Fruit fly (Drosophila melanogaster) whole organism, pupa: ENCODE results near the gene ND-13A.

ENCODE experiments used
- CG10348 ChIP-seq: fragments of 200-800 bp; sonication (Bioruptor generic); IDR thresholded peaks from 2 replicates; pipeline ENCODE4 v1.3.6; 2022; ENCODE audit warnings: missing biosample characterization, missing genetic modification characterization
- CG12605 ChIP-seq: fragments of 200-800 bp; sonication (Bioruptor generic); IDR thresholded peaks from 2 replicates; pipeline ENCODE4 v1.3.6; 2022; ENCODE audit warnings: missing biosample characterization, missing genetic modification characterization
- CG13204 ChIP-seq: fragments of 200-800 bp; sonication (Bioruptor generic); optimal IDR thresholded peaks from 2 replicates; lab custom pipeline; 2018; ENCODE audit warnings: missing biosample characterization, mild to moderate bottlenecking, missing genetic modification characterization, moderate library complexity
- CG14655 ChIP-seq: fragments of 200-800 bp; sonication (Bioruptor generic); optimal IDR thresholded peaks from 3 replicates; lab custom pipeline; 2017; ENCODE audit warnings: mild to moderate bottlenecking, missing biosample characterization, missing genetic modification reagents, missing genetic modification characterization
- CG15710 ChIP-seq: fragments of 200-800 bp; sonication (Bioruptor generic); optimal IDR thresholded peaks from 2 replicates; lab custom pipeline; 2018; ENCODE audit warnings: missing biosample characterization, mild to moderate bottlenecking, missing genetic modification characterization, moderate library complexity
- CG17806 ChIP-seq: fragments of 200-800 bp; sonication (Bioruptor generic); optimal IDR thresholded peaks from 2 replicates; lab custom pipeline; 2018; ENCODE audit warnings: missing biosample characterization, mild to moderate bottlenecking, missing genetic modification characterization, moderate library complexity
- CG32121 ChIP-seq: fragments of 200-800 bp; sonication (Bioruptor generic); IDR thresholded peaks from 2 replicates; pipeline ENCODE4 v1.3.6; 2022; ENCODE audit warnings: missing biosample characterization, missing genetic modification characterization
- CG34367 ChIP-seq: fragments of 200-800 bp; sonication (Bioruptor generic); optimal IDR thresholded peaks from 2 replicates; lab custom pipeline; 2018; ENCODE audit warnings: missing biosample characterization, mild to moderate bottlenecking, missing genetic modification characterization
- CG4496 ChIP-seq: fragments of 200-800 bp; sonication (Bioruptor generic); IDR thresholded peaks from 3 replicates; pipeline ENCODE4 v1.3.6; 2022; ENCODE audit warnings: missing biosample characterization, missing genetic modification characterization
- CG8159 ChIP-seq: fragments of 200-800 bp; sonication (Bioruptor generic); optimal IDR thresholded peaks from 3 replicates; lab custom pipeline; 2018; ENCODE audit warnings: missing biosample characterization, mild to moderate bottlenecking, missing genetic modification characterization, moderate library complexity
- CG8301 ChIP-seq: fragments of 200-800 bp; sonication (Bioruptor generic); optimal IDR thresholded peaks from 2 replicates; lab custom pipeline; 2018; ENCODE audit warnings: missing biosample characterization, mild to moderate bottlenecking, missing genetic modification characterization
- CG9948 ChIP-seq: fragments of 200-800 bp; sonication (Bioruptor generic); optimal IDR thresholded peaks from 2 replicates; lab custom pipeline; 2018; ENCODE audit warnings: missing biosample characterization, mild to moderate bottlenecking, missing genetic modification characterization, moderate library complexity
- D1 ChIP-seq: fragments of 200-800 bp; sonication (Bioruptor generic); optimal IDR thresholded peaks from 2 replicates; lab custom pipeline; 2018; ENCODE audit warnings: missing biosample characterization, mild to moderate bottlenecking, missing genetic modification characterization, moderate library complexity
- EcR ChIP-seq: fragments of 200-800 bp; sonication (Bioruptor generic); optimal IDR thresholded peaks from 3 replicates; lab custom pipeline; 2019; ENCODE audit warnings: missing biosample characterization, missing genetic modification characterization, mild to moderate bottlenecking, moderate library complexity, missing genetic modification reagents
- Ets98B ChIP-seq: fragments of 200-800 bp; sonication (Bioruptor generic); IDR thresholded peaks from 2 replicates; pipeline ENCODE4 v1.3.6; 2022; ENCODE audit warnings: missing biosample characterization, missing genetic modification characterization
- Pif1A ChIP-seq: fragments of 200-800 bp; sonication (Bioruptor generic); optimal IDR thresholded peaks from 3 replicates; lab custom pipeline; 2016; ENCODE audit warnings: missing biosample characterization, missing genetic modification characterization
- Pif1B ChIP-seq: fragments of 200-800 bp; sonication (Bioruptor generic); optimal IDR thresholded peaks from 3 replicates; lab custom pipeline; 2016; ENCODE audit warnings: missing biosample characterization, missing genetic modification characterization
- Snoo ChIP-seq: fragments of 200-800 bp; sonication (Bioruptor generic); optimal IDR thresholded peaks from 3 replicates; lab custom pipeline; 2017; ENCODE audit warnings: missing biosample characterization, mild to moderate bottlenecking, missing genetic modification characterization, inconsistent platforms
- fd96Ca ChIP-seq: fragments of 200-800 bp; sonication (Bioruptor generic); IDR thresholded peaks from 3 replicates; pipeline ENCODE4 v1.3.6; 2022; ENCODE audit warnings: missing biosample characterization, missing genetic modification characterization
- gl ChIP-seq: fragments of 200-800 bp; sonication (Bioruptor generic); optimal IDR thresholded peaks from 2 replicates; lab custom pipeline; 2018; ENCODE audit warnings: missing biosample characterization, mild to moderate bottlenecking, missing genetic modification characterization
- rn ChIP-seq: fragments of 200-800 bp; sonication (Bioruptor generic); IDR thresholded peaks from 2 replicates; pipeline ENCODE4 v1.3.6; 2022; ENCODE audit warnings: missing biosample characterization, missing genetic modification characterization

The ND-13A gene

DNA sequence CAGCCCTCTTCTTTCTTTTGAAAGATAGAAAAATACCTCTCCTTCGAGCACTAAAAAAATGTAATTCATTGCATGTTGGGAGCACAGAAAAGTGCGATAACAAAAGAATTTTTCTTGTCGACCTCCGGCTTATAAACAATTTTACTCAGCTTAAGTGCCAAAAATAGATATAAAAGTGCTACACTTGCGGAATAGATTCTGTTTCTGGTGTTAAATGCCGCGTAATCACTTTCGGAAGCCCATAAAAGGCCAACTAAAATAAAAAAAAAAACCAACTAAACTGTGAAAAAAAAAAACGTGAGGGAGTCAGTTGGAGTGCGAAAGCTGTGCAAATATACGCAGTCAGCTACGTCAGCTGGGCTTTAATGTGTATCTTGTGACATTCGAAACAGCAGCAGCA is 10.4 kb downstream of the ND-13A start:
- no peak for TF ChIP-seq CG34367
- TF ChIP-seq gl (tag; lab: Kevin White, UChicago): no peak
- no peak for TF ChIP-seq D1 (tag; lab: Kevin White, UChicago)

DNA sequence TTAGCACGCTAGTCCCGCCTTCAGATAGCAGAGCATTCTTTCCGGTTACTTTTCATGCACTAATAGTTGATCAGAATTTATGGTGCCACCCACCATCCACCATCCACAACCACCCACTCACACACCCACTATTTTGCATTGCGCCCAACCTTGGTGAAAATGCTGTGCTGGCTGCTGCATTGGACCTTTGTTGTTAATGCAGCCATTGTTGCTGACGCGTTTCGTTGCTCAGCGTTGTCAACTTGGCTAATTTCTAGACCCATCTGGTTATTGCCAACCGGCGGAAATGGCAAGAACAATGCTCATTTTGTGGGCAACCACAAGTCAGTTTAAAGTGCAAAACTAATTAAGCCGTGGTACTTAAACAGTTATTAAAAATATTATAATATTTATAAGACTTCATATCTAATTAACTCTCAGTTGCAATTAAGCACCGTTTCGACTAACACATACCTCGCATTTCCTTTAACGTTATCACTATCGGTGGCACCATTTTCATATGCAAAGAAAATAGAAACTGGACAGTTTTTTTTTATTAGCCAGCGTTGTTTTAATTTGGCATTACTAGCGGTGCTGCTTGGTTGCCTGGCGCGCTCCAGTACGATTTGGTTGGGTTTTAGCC is 11.3 kb downstream of the ND-13A start:
- TF ChIP-seq CG8301: no peak
- TF ChIP-seq CG9948 (tag; lab: Kevin White, UChicago): no peak
- TF ChIP-seq EcR (GFP tag; lab: Kevin White, UChicago): no peak
- TF ChIP-seq CG13204 (GFP tag; lab: Kevin White, UChicago): no peak
- no peak for TF ChIP-seq Pif1A (GFP tag; lab: Kevin White, UChicago)
- TF ChIP-seq CG15710 (tag; lab: Kevin White, UChicago): no peak
- TF ChIP-seq gl (tag; lab: Kevin White, UChicago): no peak

DNA sequence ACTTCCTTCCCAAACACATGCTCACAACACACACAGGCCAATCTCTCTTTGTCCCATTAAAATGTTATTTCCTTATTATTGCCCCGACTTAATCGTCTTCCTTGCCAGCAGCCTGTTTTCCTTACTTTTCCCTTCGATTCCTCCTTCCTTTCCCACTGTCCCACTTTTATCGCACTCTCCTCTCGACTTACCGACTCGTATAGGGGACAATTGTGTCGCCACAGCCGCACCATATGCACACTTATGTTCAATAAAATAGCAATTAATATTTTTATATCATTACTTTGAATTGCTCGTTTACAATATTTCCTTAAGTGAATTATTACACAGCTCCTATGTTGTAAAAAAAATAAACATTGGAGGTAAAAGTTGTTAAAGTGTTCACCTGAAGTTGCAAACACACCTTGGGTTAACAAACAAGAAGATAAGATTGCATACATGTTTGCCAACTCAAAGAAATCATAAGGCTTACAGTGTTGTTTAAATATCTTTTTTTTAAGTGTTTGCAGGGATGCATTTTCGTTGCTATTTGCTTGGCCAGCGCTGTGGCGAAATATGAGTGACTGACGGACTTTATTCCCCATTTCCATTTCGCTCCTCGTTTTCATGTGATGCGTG is 13.1 kb downstream of the ND-13A start:
- TF ChIP-seq CG32121 (GFP tag; lab: Robert Waterston, UW): peak; percentile 62
- peak; percentile 83 for TF ChIP-seq CG9948 (tag; lab: Kevin White, UChicago)
- TF ChIP-seq CG12605: peak; percentile 71
- TF ChIP-seq CG13204 (GFP tag; lab: Kevin White, UChicago): peak; percentile 66
- peak; percentile 83 for TF ChIP-seq CG8301
- peak; percentile 87 for TF ChIP-seq CG8159 (tag; lab: Kevin White, UChicago)
- peak; percentile 78 for TF ChIP-seq CG34367
- TF ChIP-seq Snoo (tag; lab: Kevin White, UChicago): peak; percentile 84
- peak; percentile 81 for TF ChIP-seq CG17806 (tag; lab: Kevin White, UChicago)
- no peak for TF ChIP-seq CG10348 (GFP tag; lab: Robert Waterston, UW)
- peak; percentile 90 for TF ChIP-seq Pif1A (GFP tag; lab: Kevin White, UChicago)
- peak; percentile 13 for TF ChIP-seq EcR (GFP tag; lab: Kevin White, UChicago)
- TF ChIP-seq fd96Ca: peak; percentile 69; the same call in 2 of the 3 replicates
- peak; percentile 92 for TF ChIP-seq Pif1B (GFP tag; lab: Kevin White, UChicago)
- peak; percentile 85 for TF ChIP-seq CG15710 (tag; lab: Kevin White, UChicago)
- no peak for TF ChIP-seq rn (GFP tag; lab: Robert Waterston, UW)
- peak; percentile 76 for TF ChIP-seq D1 (tag; lab: Kevin White, UChicago)
- TF ChIP-seq CG4496 (GFP tag; lab: Robert Waterston, UW): peak; percentile 81
- TF ChIP-seq Ets98B (GFP tag; lab: Robert Waterston, UW): peak; percentile 55
- peak; percentile 72 for TF ChIP-seq gl (tag; lab: Kevin White, UChicago)
- peak; percentile 86 for TF ChIP-seq CG14655 (GFP tag; lab: Kevin White, UChicago)

DNA sequence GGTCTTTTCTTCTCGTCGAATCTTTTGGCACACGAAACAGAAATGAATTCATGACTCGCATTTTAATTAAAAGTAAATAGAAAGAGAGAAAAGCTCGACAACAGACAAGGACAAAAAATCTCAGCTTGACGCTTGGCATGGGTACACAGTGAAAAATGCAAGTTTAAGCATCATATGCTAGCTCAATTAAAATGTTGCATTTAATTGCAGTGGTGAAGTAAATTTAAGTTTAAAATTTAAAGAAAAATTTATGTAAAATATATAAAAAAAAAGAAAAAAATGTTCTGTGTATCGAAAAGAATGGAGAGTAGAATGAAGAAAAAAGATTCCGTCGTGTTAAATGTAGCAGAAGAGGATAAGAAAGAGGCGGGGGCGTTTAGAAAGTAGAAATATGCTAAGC is 14.5 kb downstream of the ND-13A start:
- TF ChIP-seq CG9948 (tag; lab: Kevin White, UChicago): peak; percentile 20
- TF ChIP-seq CG8159 (tag; lab: Kevin White, UChicago): no peak
- TF ChIP-seq EcR (GFP tag; lab: Kevin White, UChicago): no peak
- TF ChIP-seq Ets98B (GFP tag; lab: Robert Waterston, UW): peak; percentile 31; the same call in 1 of the 2 replicates
- no peak for TF ChIP-seq D1 (tag; lab: Kevin White, UChicago)
- no peak for TF ChIP-seq fd96Ca
- 0 out of 2 replicates have a peak, but pooled peaks have one; percentile 29 for TF ChIP-seq CG32121 (GFP tag; lab: Robert Waterston, UW)
- no peak for TF ChIP-seq CG10348 (GFP tag; lab: Robert Waterston, UW)
- peak; percentile 24 for TF ChIP-seq CG8301
- no peak for TF ChIP-seq CG12605
- no peak for TF ChIP-seq CG4496 (GFP tag; lab: Robert Waterston, UW)
- TF ChIP-seq Pif1B (GFP tag; lab: Kevin White, UChicago): peak; percentile 1
- TF ChIP-seq CG34367: no peak
- peak; percentile 36 for TF ChIP-seq Snoo (tag; lab: Kevin White, UChicago)
- no peak for TF ChIP-seq rn (GFP tag; lab: Robert Waterston, UW)
- peak; percentile 1 for TF ChIP-seq CG14655 (GFP tag; lab: Kevin White, UChicago)
- peak; percentile 53 for TF ChIP-seq Pif1A (GFP tag; lab: Kevin White, UChicago)
- TF ChIP-seq gl (tag; lab: Kevin White, UChicago): no peak
- no peak for TF ChIP-seq CG13204 (GFP tag; lab: Kevin White, UChicago)
- TF ChIP-seq CG15710 (tag; lab: Kevin White, UChicago): peak; percentile 22
- peak; percentile 20 for TF ChIP-seq CG17806 (tag; lab: Kevin White, UChicago)

DNA sequence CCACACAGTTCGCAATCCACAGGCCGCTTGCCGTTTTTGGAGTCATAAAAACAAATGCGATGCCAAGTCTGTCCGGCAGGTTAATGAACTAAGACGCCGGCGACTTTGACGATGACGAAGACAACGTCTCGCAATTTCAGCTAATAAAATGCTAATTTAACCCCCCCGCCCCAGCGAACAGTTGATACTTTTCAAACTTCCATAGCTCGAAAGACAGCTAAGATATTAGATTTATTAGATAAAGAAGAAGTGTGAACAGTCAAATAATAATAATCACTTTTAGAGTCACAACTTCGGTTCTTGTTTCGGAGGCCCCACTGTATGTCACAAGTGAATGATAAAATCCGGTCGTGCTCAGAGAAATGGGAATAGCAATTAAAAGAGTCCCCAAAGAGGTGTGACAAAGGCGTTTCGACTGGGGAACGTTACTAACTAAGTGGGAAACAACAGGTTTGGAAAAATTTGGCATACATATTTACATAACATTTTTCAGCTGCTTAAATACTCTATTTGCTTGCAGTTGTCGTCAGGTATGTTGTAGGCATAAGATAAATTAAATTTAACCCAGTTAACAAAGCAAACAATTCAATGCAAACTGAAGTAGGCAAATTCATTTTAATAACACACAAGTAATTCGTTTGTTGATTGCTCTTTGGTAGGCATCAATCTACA is 15.4 kb downstream of the ND-13A start:
- TF ChIP-seq Pif1A (GFP tag; lab: Kevin White, UChicago) (peak; percentile 5), CG17806 (tag; lab: Kevin White, UChicago) (no peak), CG9948 (tag; lab: Kevin White, UChicago) (no peak), CG32121 (GFP tag; lab: Robert Waterston, UW) (peak; percentile 14; the same call in 1 of the 2 replicates), CG8301 (no peak), EcR (GFP tag; lab: Kevin White, UChicago) (peak; percentile 5)
- TF ChIP-seq, all 21 proteins: peak for 3
